Worm (Caenorhabditis elegans) whole organism, young adult: ENCODE measurements around the gene T05A10.6.

Experiments used
- B0035.1 ChIP-seq: sonication (generic microtip); optimal IDR thresholded peaks from 2 replicates; lab custom pipeline; 2016; ENCODE audit warnings: missing genetic modification characterization, mild to moderate bottlenecking, missing compliant biosample characterization, missing genotype, missing genetic modification reagents
- B0261.1 ChIP-seq: sonication (generic microtip); optimal IDR thresholded peaks from 2 replicates; lab custom pipeline; 2016; ENCODE audit warnings: mild to moderate bottlenecking, missing genetic modification characterization, moderate library complexity, missing compliant biosample characterization
- C06A6.2 ChIP-seq: fragments of 200-800 bp; sonication (Bioruptor generic); conservative IDR thresholded peaks from 2 replicates; pipeline ENCODE4 v1.3.6; 2022; ENCODE audit warnings: missing genetic modification characterization, missing compliant biosample characterization
- F49E8.2 ChIP-seq: sonication (generic microtip); optimal IDR thresholded peaks from 3 replicates; lab custom pipeline; 2017; ENCODE audit warnings: missing genetic modification characterization, mild to moderate bottlenecking, missing compliant biosample characterization, antibody characterized with exemption, moderate library complexity; ENCODE audit not compliant: insufficient read depth
- K11D2.4 ChIP-seq: fragments of 200-800 bp; sonication (Bioruptor generic); IDR thresholded peaks from 2 replicates; pipeline ENCODE4 v1.3.6; 2022; ENCODE audit warnings: missing genetic modification reagents, missing genetic modification characterization, missing compliant biosample characterization
- K12H6.12 ChIP-seq: fragments of 200-800 bp; sonication (Bioruptor generic); optimal IDR thresholded peaks from 2 replicates; lab custom pipeline; 2018; ENCODE audit warnings: mild to moderate bottlenecking, missing genetic modification characterization, missing compliant biosample characterization
- T26A5.8 ChIP-seq: sonication (generic microtip); optimal IDR thresholded peaks from 2 replicates; lab custom pipeline; 2016; ENCODE audit warnings: missing genetic modification characterization, missing compliant biosample characterization
- Y53G8AR.9 ChIP-seq: fragments of 200-800 bp; sonication (Bioruptor generic); conservative IDR thresholded peaks from 2 replicates; pipeline ENCODE4 v1.3.6; 2022; ENCODE audit warnings: missing genetic modification reagents, missing genetic modification characterization, missing compliant biosample characterization
- Y67H2A.10 ChIP-seq: fragments of 200-800 bp; sonication (Bioruptor generic); conservative IDR thresholded peaks from 2 replicates; pipeline ENCODE4 v1.3.6; 2022; ENCODE audit warnings: missing genetic modification reagents, missing genetic modification characterization, missing compliant biosample characterization
- Y95B8A.8 ChIP-seq: fragments of 200-800 bp; sonication (Bioruptor generic); IDR thresholded peaks from 2 replicates; pipeline ENCODE4 v1.3.6; 2022; ENCODE audit warnings: missing genetic modification reagents, missing genetic modification characterization, missing compliant biosample characterization
- akir-1 ChIP-seq: fragments of 200-800 bp; sonication (Bioruptor generic); optimal IDR thresholded peaks from 2 replicates; lab custom pipeline; 2018; ENCODE audit warnings: mild to moderate bottlenecking, missing genetic modification characterization, moderate library complexity, missing compliant biosample characterization
- aptf-3 ChIP-seq: fragments of 200-800 bp; sonication (Bioruptor generic); IDR thresholded peaks from 2 replicates; pipeline ENCODE4 v1.3.6; 2022; ENCODE audit warnings: missing genetic modification characterization, missing compliant biosample characterization
- atf-7 ChIP-seq: sonication (generic microtip); optimal IDR thresholded peaks from 2 replicates; lab custom pipeline; 2017; ENCODE audit warnings: mild to moderate bottlenecking, missing genetic modification characterization, missing compliant biosample characterization
- athp-1 ChIP-seq: sonication (generic microtip); optimal IDR thresholded peaks from 2 replicates; lab custom pipeline; 2017; ENCODE audit warnings: mild to moderate bottlenecking, missing genetic modification characterization, missing compliant biosample characterization
- attf-3 ChIP-seq: fragments of 200-800 bp; sonication (Bioruptor generic); conservative IDR thresholded peaks from 2 replicates; pipeline ENCODE4 v1.3.6; 2022; ENCODE audit warnings: missing genetic modification reagents, missing genetic modification characterization, missing compliant biosample characterization
- attf-5 ChIP-seq: fragments of 200-800 bp; sonication (Bioruptor generic); optimal IDR thresholded peaks from 2 replicates; lab custom pipeline; 2018; ENCODE audit warnings: mild to moderate bottlenecking, missing genetic modification characterization, missing compliant biosample characterization
- ccch-3 ChIP-seq: fragments of 200-800 bp; sonication (Bioruptor generic); optimal IDR thresholded peaks from 2 replicates; lab custom pipeline; 2018; ENCODE audit warnings: mild to moderate bottlenecking, missing genetic modification characterization, missing compliant biosample characterization
- cebp-1 ChIP-seq, 2 experiments: fragments of 200-800 bp in 1 of 2; sonication (Bioruptor generic) in 1 of 2; sonication (generic microtip) in 1 of 2; IDR thresholded peaks in 1 of 2; optimal IDR thresholded peaks in 1 of 2; 2 replicates each; pipeline versions ENCODE4 v1.3.6 to Lab custom; 2017 to 2022; ENCODE audit warnings: missing compliant biosample characterization in 2 of 2, missing genetic modification characterization in 2 of 2, mild to moderate bottlenecking in 1 of 2, missing genetic modification reagents in 1 of 2, moderate library complexity in 1 of 2
- cebp-2 ChIP-seq: fragments of 200-800 bp; sonication (Bioruptor generic); IDR thresholded peaks from 2 replicates; pipeline ENCODE4 v1.3.6; 2022; ENCODE audit warnings: missing genetic modification characterization, missing compliant biosample characterization
- ceh-79 ChIP-seq: sonication (generic microtip); optimal IDR thresholded peaks from 2 replicates; lab custom pipeline; 2017; ENCODE audit warnings: mild to moderate bottlenecking, missing genetic modification characterization, missing compliant biosample characterization
- ceh-91 ChIP-seq: fragments of 200-800 bp; sonication (Bioruptor generic); IDR thresholded peaks from 2 replicates; pipeline ENCODE4 v1.3.6; 2022; ENCODE audit warnings: missing genetic modification reagents, missing genetic modification characterization, missing compliant biosample characterization
- ekl-4 ChIP-seq: fragments of 200-800 bp; sonication (Bioruptor generic); IDR thresholded peaks from 2 replicates; pipeline ENCODE4 v1.3.6; 2022; ENCODE audit warnings: missing genetic modification reagents, missing genetic modification characterization, missing compliant biosample characterization
- gei-17 ChIP-seq: fragments of 200-800 bp; sonication (Bioruptor generic); optimal IDR thresholded peaks from 2 replicates; lab custom pipeline; 2018; ENCODE audit warnings: mild to moderate bottlenecking, missing genetic modification characterization, missing compliant biosample characterization
- him-1 ChIP-seq: sonication (generic microtip); optimal IDR thresholded peaks from 2 replicates; lab custom pipeline; 2016; ENCODE audit warnings: missing genotype, missing genetic modification reagents, missing genetic modification characterization, missing compliant biosample characterization
- hlh-26 ChIP-seq: fragments of 200-800 bp; sonication (Bioruptor generic); conservative IDR thresholded peaks from 2 replicates; pipeline ENCODE4 v1.3.6; 2022; ENCODE audit warnings: missing genetic modification reagents, missing genetic modification characterization, missing compliant biosample characterization
- hmg-1.2 ChIP-seq: fragments of 200-800 bp; sonication (Bioruptor generic); IDR thresholded peaks from 2 replicates; pipeline ENCODE4 v1.3.6; 2022; ENCODE audit warnings: missing genetic modification reagents, missing genetic modification characterization, missing compliant biosample characterization
- let-526 ChIP-seq: fragments of 200-800 bp; sonication (Bioruptor generic); IDR thresholded peaks from 2 replicates; pipeline ENCODE4 v1.3.6; 2022; ENCODE audit warnings: missing genetic modification reagents, missing genetic modification characterization, missing compliant biosample characterization
- lin-26 ChIP-seq: fragments of 200-800 bp; sonication (Bioruptor generic); IDR thresholded peaks from 2 replicates; pipeline ENCODE4 v1.3.6; 2022; ENCODE audit warnings: missing genetic modification reagents, missing genetic modification characterization, missing compliant biosample characterization
- lin-35 ChIP-seq, 3 experiments: fragments of 150-350 bp in 2 of 3; sonication (generic microtip) in 1 of 3; optimal IDR thresholded peaks; 2 replicates each; lab custom pipeline; 2014 to 2018; ENCODE audit warnings: missing biosample characterization in 3 of 3, missing genetic modification characterization in 3 of 3, missing genetic modification reagents in 3 of 3
- lin-40 ChIP-seq: sonication (generic microtip); optimal IDR thresholded peaks from 2 replicates; lab custom pipeline; 2016; ENCODE audit warnings: missing genetic modification characterization, mild to moderate bottlenecking, missing compliant biosample characterization, missing genotype, missing genetic modification reagents
- lir-1 ChIP-seq: fragments of 200-800 bp; sonication (Bioruptor generic); conservative IDR thresholded peaks from 2 replicates; pipeline ENCODE4 v1.3.6; 2022; ENCODE audit warnings: missing genetic modification reagents, missing genetic modification characterization, missing compliant biosample characterization
- madf-10 ChIP-seq: sonication (generic microtip); optimal IDR thresholded peaks from 2 replicates; lab custom pipeline; 2016; ENCODE audit warnings: mild to moderate bottlenecking, missing genetic modification characterization, missing compliant biosample characterization
- nfyb-1 ChIP-seq: fragments of 200-800 bp; sonication (Bioruptor generic); IDR thresholded peaks from 2 replicates; pipeline ENCODE4 v1.3.6; 2022; ENCODE audit warnings: missing genetic modification reagents, missing genetic modification characterization, missing compliant biosample characterization
- nhr-179 ChIP-seq: sonication (generic microtip); optimal IDR thresholded peaks from 2 replicates; lab custom pipeline; 2016; ENCODE audit warnings: mild to moderate bottlenecking, missing genetic modification characterization, missing compliant biosample characterization
- nhr-80 ChIP-seq: sonication (generic microtip); optimal IDR thresholded peaks from 2 replicates; lab custom pipeline; 2016; ENCODE audit warnings: missing genetic modification characterization, missing compliant biosample characterization
- pbrm-1 ChIP-seq: fragments of 200-800 bp; sonication (Bioruptor generic); IDR thresholded peaks from 2 replicates; pipeline ENCODE4 v1.3.6; 2022; ENCODE audit warnings: missing genetic modification reagents, missing genetic modification characterization, missing compliant biosample characterization
- rcor-1 ChIP-seq: fragments of 200-800 bp; sonication (Bioruptor generic); IDR thresholded peaks from 2 replicates; pipeline ENCODE4 v1.3.6; 2022; ENCODE audit warnings: missing genetic modification reagents, missing genetic modification characterization, missing compliant biosample characterization
- rec-8 ChIP-seq, 2 experiments: sonication (generic microtip); optimal IDR thresholded peaks; 2 replicates each; lab custom pipeline; 2016; ENCODE audit warnings: mild to moderate bottlenecking in 2 of 2, missing genetic modification characterization in 2 of 2, missing genetic modification reagents in 2 of 2, missing genotype in 2 of 2, missing biosample characterization in 1 of 2, missing compliant biosample characterization in 1 of 2, moderate library complexity in 1 of 2
- sea-2 ChIP-seq: fragments of 200-800 bp; sonication (Bioruptor generic); IDR thresholded peaks from 2 replicates; pipeline ENCODE4 v1.3.6; 2022; ENCODE audit warnings: missing genetic modification characterization, missing compliant biosample characterization
- snpc-4 ChIP-seq, 5 experiments: fragments of 150-350 bp in 1 of 5; sonication (generic microtip) in 4 of 5; optimal IDR thresholded peaks; 2 replicates each; lab custom pipeline; 2014 to 2018; ENCODE audit warnings: missing genetic modification characterization in 5 of 5, missing biosample characterization in 3 of 5, antibody characterized with exemption in 2 of 5, mild to moderate bottlenecking in 2 of 5, missing compliant biosample characterization in 2 of 5, missing genotype in 2 of 5, moderate library complexity in 2 of 5, missing genetic modification reagents in 1 of 5
- tbp1 ChIP-seq: fragments of 200-800 bp; sonication (Bioruptor generic); optimal IDR thresholded peaks from 2 replicates; lab custom pipeline; 2018; ENCODE audit warnings: mild to moderate bottlenecking, missing genetic modification characterization, missing compliant biosample characterization
- tlf-1 ChIP-seq: fragments of 200-800 bp; sonication (Bioruptor generic); optimal IDR thresholded peaks from 2 replicates; lab custom pipeline; 2018; ENCODE audit warnings: mild to moderate bottlenecking, missing genetic modification characterization, missing compliant biosample characterization
- xnd-1 ChIP-seq: sonication (generic microtip); optimal IDR thresholded peaks from 2 replicates; lab custom pipeline; 2016; ENCODE audit warnings: missing genotype, missing genetic modification reagents, missing genetic modification characterization, missing compliant biosample characterization
- ztf-22 ChIP-seq: fragments of 200-800 bp; sonication (Bioruptor generic); optimal IDR thresholded peaks from 2 replicates; lab custom pipeline; 2018; ENCODE audit warnings: mild to moderate bottlenecking, missing genetic modification characterization, moderate library complexity, missing compliant biosample characterization
- ztf-25 ChIP-seq: fragments of 200-800 bp; sonication (Bioruptor generic); IDR thresholded peaks from 2 replicates; pipeline ENCODE4 v1.3.6; 2022; ENCODE audit warnings: missing genetic modification reagents, missing genetic modification characterization, missing compliant biosample characterization
- ztf-26 ChIP-seq: sonication (generic microtip); optimal IDR thresholded peaks from 2 replicates; lab custom pipeline; 2017; ENCODE audit warnings: missing genetic modification characterization, missing compliant biosample characterization

T05A10.6 gene

DNA sequence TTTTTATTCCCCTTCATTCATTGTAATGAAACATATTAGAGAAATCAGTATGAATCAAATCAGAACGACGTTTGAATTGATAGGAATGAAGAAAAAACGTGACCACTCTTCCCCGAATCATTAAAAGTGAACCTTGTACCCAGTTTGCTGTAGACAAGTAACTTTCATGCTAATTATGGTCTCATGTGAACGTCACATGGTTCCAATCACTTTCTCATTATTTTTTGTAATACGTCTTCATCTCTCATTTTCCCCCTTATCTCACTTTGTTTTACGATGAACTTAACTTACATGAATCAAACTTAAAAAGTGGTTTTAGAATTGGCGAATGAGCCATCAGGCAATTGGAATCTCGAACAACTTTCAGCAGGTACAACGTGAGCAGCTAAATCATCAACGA is 21.8 kb downstream of the T05A10.6 start:
- TF ChIP-seq xnd-1 (tag; lab: Kevin White, UChicago) (no peak), him-1 (tag; lab: Kevin White, UChicago) (no peak), cebp-1 (GFP tag; IDR thresholded peaks at IDR 0.05; lab: Robert Waterston, UW) (no peak), cebp-1 (tag; optimal IDR thresholded peaks at IDR 0.05; lab: Kevin White, UChicago) (peak; percentile 18), let-526 (GFP tag; lab: Robert Waterston, UW) (peak; percentile 59; the same call in 1 of the 2 replicates), ztf-22 (GFP tag; lab: Kevin White, UChicago) (no peak), madf-10 (no peak), ztf-26 (tag; lab: Kevin White, UChicago) (peak; percentile 17), T26A5.8 (tag; lab: Kevin White, UChicago) (no peak), aptf-3 (GFP tag; lab: Robert Waterston, UW) (no peak), ceh-91 (GFP tag; lab: Robert Waterston, UW) (no peak), F49E8.2 (tag; lab: Kevin White, UChicago) (no peak), C06A6.2 (GFP tag; lab: Robert Waterston, UW) (0 out of 2 replicates have a peak, but pooled peaks have one; percentile 43), athp-1 (tag; lab: Kevin White, UChicago) (no peak), pbrm-1 (GFP tag; lab: Robert Waterston, UW) (no peak), lin-26 (GFP tag; lab: Robert Waterston, UW) (peak; percentile 9; the same call in 1 of the 2 replicates), B0261.1 (no peak), B0035.1 (tag; lab: Kevin White, UChicago) (no peak), ccch-3 (GFP tag; lab: Kevin White, UChicago) (no peak), akir-1 (GFP tag; lab: Kevin White, UChicago) (no peak), Y95B8A.8 (no peak), tlf-1 (GFP tag; lab: Kevin White, UChicago) (peak; percentile 11), cebp-2 (GFP tag; lab: Robert Waterston, UW) (no peak), ceh-79 (tag; lab: Kevin White, UChicago) (no peak), sea-2 (GFP tag; lab: Robert Waterston, UW) (no peak)

DNA sequence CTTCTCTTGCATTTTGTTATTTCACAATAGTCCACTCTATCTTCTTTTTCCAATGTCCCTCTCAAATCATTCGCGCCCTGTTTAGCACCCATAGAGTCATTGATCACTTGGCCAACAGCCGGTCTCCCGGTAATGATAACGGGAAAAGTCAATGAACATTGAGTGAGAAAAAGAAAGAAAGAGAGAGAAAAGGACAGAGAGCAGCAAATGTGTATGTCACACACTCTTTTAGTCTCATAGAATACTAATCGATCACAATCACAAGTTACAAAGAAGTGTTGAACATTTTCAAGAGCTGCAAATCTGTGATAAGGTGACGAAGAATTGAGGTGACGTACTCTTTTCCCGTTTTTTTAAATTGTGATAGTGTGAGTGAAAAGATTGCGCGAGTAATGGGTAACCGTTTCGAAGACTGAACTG is 22.4 kb downstream of the T05A10.6 start:
- TF ChIP-seq lin-40 (tag; lab: Kevin White, UChicago) (peak; percentile 48), Y67H2A.10 (no peak), lir-1 (GFP tag; lab: Robert Waterston, UW) (0 out of 2 replicates have a peak, but pooled peaks have one; percentile 34), atf-7 (tag; lab: Kevin White, UChicago) (peak; percentile 79), ztf-25 (GFP tag; lab: Robert Waterston, UW) (no peak), tbp1 (GFP tag; lab: Kevin White, UChicago) (peak; percentile 28), nhr-179 (tag; lab: Kevin White, UChicago) (no peak), ekl-4 (GFP tag; lab: Robert Waterston, UW) (peak; percentile 57; the same call in 1 of the 2 replicates), rcor-1 (peak; percentile 29; the same call in 1 of the 2 replicates), attf-3 (GFP tag; lab: Robert Waterston, UW) (0 out of 2 replicates have a peak, but pooled peaks have one; percentile 10), attf-5 (GFP tag; lab: Kevin White, UChicago) (peak; percentile 62), K11D2.4 (peak; percentile 34; the same call in 1 of the 2 replicates), nfyb-1 (peak; percentile 29; the same call in 1 of the 2 replicates), C06A6.2 (GFP tag; lab: Robert Waterston, UW) (0 out of 2 replicates have a peak, but pooled peaks have one; percentile 21), hlh-26 (GFP tag; lab: Robert Waterston, UW) (no peak), Y53G8AR.9 (GFP tag; lab: Robert Waterston, UW) (0 out of 2 replicates have a peak, but pooled peaks have one; percentile 19), K12H6.12 (tag; lab: Kevin White, UChicago) (peak; percentile 59), gei-17 (GFP tag; lab: Kevin White, UChicago) (peak; percentile 29), snpc-4 (GFP tag; optimal IDR thresholded peaks at IDR 0.05; lab: Kevin White, UChicago) (no peak), snpc-4 (tag; optimal IDR thresholded peaks at IDR 0.05; lab: Kevin White, UChicago) (peak in 1 of 4 experiments; percentile 3), madf-10 (peak; percentile 21), lin-35 (GFP tag; optimal IDR thresholded peaks at IDR 0.05; lab: Kevin White, UChicago) (peak in 1 of 3 experiments; percentile 35), rec-8 (tag; optimal IDR thresholded peaks at IDR 0.05; lab: Kevin White, UChicago) (no peak), hmg-1.2 (GFP tag; lab: Robert Waterston, UW) (peak; percentile 30; the same call in 1 of the 2 replicates), nhr-80 (peak; percentile 88)
